Fruit fly (Drosophila melanogaster) whole organism, prepupa: ENCODE measurements around the gene snsl.

Source experiments
- CG16779 ChIP-seq: fragments of 200-800 bp; sonication (Bioruptor generic); optimal IDR thresholded peaks from 3 replicates; lab custom pipeline; 2017; ENCODE audit warnings: missing biosample characterization, mild to moderate bottlenecking, missing genetic modification characterization
- CG8119 ChIP-seq: fragments of 200-800 bp; sonication (Bioruptor generic); IDR thresholded peaks from 3 replicates; pipeline ENCODE4 v1.3.6; 2022; ENCODE audit warnings: missing biosample characterization, missing genetic modification characterization
- CG9139 ChIP-seq: fragments of 200-800 bp; sonication (Bioruptor generic); optimal IDR thresholded peaks from 3 replicates; lab custom pipeline; 2017; ENCODE audit warnings: missing biosample characterization, mild to moderate bottlenecking, missing genetic modification characterization
- Eip93F ChIP-seq: fragments of 200-800 bp; sonication (Bioruptor generic); optimal IDR thresholded peaks from 2 replicates; lab custom pipeline; 2016; ENCODE audit warnings: missing biosample characterization, mild to moderate bottlenecking, missing genetic modification characterization
- achi ChIP-seq: fragments of 200-800 bp; sonication (Bioruptor generic); optimal IDR thresholded peaks from 3 replicates; lab custom pipeline; 2016; ENCODE audit warnings: missing biosample characterization, missing genetic modification characterization
- eg ChIP-seq: fragments of 200-800 bp; sonication (Bioruptor generic); IDR thresholded peaks from 3 replicates; pipeline ENCODE4 v1.3.6; 2022; ENCODE audit warnings: missing biosample characterization, missing genetic modification characterization
- spab ChIP-seq: fragments of 200-800 bp; sonication (Bioruptor generic); optimal IDR thresholded peaks from 2 replicates; lab custom pipeline; 2017; ENCODE audit warnings: missing biosample characterization, mild to moderate bottlenecking, missing genetic modification characterization, missing genetic modification reagents

DNA sequence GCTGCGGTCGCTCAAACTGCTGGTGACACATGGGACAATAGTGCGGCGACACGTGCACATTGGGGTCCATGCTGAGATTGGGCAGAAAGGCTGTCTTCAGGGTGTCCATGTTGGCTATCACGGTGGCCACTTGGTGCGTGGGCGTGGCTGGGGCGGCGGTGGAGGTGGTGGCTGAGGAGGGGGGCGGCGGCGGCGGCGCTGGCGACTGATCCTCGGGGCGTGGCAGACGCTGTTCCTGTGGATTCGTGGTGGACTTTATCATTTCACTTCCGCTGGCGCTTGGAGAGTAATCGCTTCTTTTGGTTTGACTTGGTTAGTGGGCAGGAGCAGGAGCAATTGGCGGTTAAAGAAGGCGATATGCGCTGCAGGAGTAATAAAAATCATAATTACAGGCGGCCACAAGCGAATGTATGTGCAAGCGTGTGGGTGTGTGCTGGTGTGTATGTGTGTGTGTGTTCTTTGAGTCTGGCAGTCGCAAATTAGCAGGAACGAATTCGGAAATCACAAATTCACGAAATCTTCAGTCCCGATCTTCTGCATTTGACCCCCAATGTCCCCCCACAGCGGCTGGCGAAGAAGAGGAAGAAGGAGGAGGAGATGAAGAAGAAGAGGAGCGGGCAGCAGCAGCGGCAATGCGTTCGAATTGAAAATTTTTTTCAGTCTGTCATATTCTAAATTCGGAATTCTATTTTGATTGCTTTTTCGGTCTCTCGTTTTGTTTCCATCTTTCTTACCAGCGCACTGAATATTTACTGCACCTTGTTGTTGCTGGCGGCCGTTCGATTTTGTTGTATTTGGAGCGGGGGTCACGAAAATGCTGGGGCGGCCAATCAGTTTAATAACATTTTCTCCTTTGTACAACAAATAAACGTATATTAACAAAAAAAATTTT, 24.2 kb downstream of the snsl start:
- TF ChIP-seq eg (0 out of 3 replicates have a peak, but pooled peaks have one; percentile 25), CG16779 (tag; lab: Kevin White, UChicago) (no peak), Eip93F (GFP tag; lab: Kevin White, UChicago) (no peak), CG8119 (GFP tag; lab: Robert Waterston, UW) (no peak), CG9139 (GFP tag; lab: Kevin White, UChicago) (no peak), achi (GFP tag; lab: Kevin White, UChicago) (no peak), spab (GFP tag; lab: Kevin White, UChicago) (no peak)
